Worm (Caenorhabditis elegans): ENCODE data around the gene sph-1.

- TF ChIP-seq pha-4 (tag; optimal IDR thresholded peaks at IDR 0.05) (no peak), fkh-10 (GFP tag; optimal IDR thresholded peaks at IDR 0.05) (no peak), tbx-2 (tag; optimal IDR thresholded peaks at IDR 0.05) (no peak), ama-1 (optimal IDR thresholded peaks at IDR 0.05) (no peak), pag-3 (tag; optimal IDR thresholded peaks at IDR 0.05; ENCODE audit: borderline replicate concordance) (no peak), pat-9 (tag; optimal IDR thresholded peaks at IDR 0.05) (no peak), rnt-1 (tag; optimal IDR thresholded peaks at IDR 0.05) (no peak), hlh-13 (GFP tag; optimal IDR thresholded peaks at IDR 0.05) (no peak), hlh-6 (tag; optimal IDR thresholded peaks at IDR 0.05) (no peak), ets-4 (tag; optimal IDR thresholded peaks at IDR 0.05) (no peak)
These were observed 36.3 kb upstream of the sph-1 start, which contains the start of gene C07G1.15 for ce11 chrIV:8169674-8170073.
